Fruit fly (Drosophila melanogaster) whole organism, embryonic: Measurements from ENCODE around the gene CG31633.

ENCODE experiments used
- CG12104 ChIP-seq: fragments of 200-800 bp; sonication (Bioruptor generic); optimal IDR thresholded peaks from 3 replicates; lab custom pipeline; 2016; ENCODE audit warnings: missing biosample characterization, missing genetic modification characterization
- CG12769 ChIP-seq: fragments of 200-800 bp; sonication (Bioruptor generic); optimal IDR thresholded peaks from 2 replicates; lab custom pipeline; 2019; ENCODE audit warnings: missing biosample characterization, mild to moderate bottlenecking, missing genetic modification characterization, moderate library complexity
- CG15601 ChIP-seq: fragments of 200-800 bp; sonication (Bioruptor generic); optimal IDR thresholded peaks from 3 replicates; lab custom pipeline; 2019; ENCODE audit warnings: missing biosample characterization, mild to moderate bottlenecking, missing genetic modification characterization, moderate library complexity
- CG17385 ChIP-seq: fragments of 200-800 bp; sonication (Bioruptor generic); optimal IDR thresholded peaks from 3 replicates; lab custom pipeline; 2018; ENCODE audit warnings: missing biosample characterization, mild to moderate bottlenecking, missing genetic modification characterization
- CG17802 ChIP-seq: fragments of 200-800 bp; sonication (Bioruptor generic); optimal IDR thresholded peaks from 2 replicates; lab custom pipeline; 2018; ENCODE audit warnings: missing biosample characterization, mild to moderate bottlenecking, missing genetic modification characterization, moderate library complexity
- CG1832 ChIP-seq: fragments of 200-800 bp; sonication (Bioruptor generic); optimal IDR thresholded peaks from 2 replicates; lab custom pipeline; 2017; ENCODE audit warnings: missing biosample characterization, mild to moderate bottlenecking, missing genetic modification characterization, inconsistent platforms
- CG18619 ChIP-seq: fragments of 200-800 bp; sonication (Bioruptor generic); optimal IDR thresholded peaks from 3 replicates; lab custom pipeline; 2017; ENCODE audit warnings: missing biosample characterization, mild to moderate bottlenecking, missing genetic modification characterization
- CG6654 ChIP-seq: fragments of 200-800 bp; sonication (Bioruptor generic); optimal IDR thresholded peaks from 2 replicates; lab custom pipeline; 2017; ENCODE audit warnings: missing biosample characterization, mild to moderate bottlenecking, missing genetic modification characterization
- CG6689 ChIP-seq: fragments of 200-800 bp; sonication (Bioruptor generic); IDR thresholded peaks from 2 replicates; pipeline ENCODE4 v1.3.6; 2022; ENCODE audit warnings: missing biosample characterization, missing genetic modification characterization
- CG7271 ChIP-seq: fragments of 200-800 bp; sonication (Bioruptor generic); optimal IDR thresholded peaks from 2 replicates; lab custom pipeline; 2018; ENCODE audit warnings: missing biosample characterization, mild to moderate bottlenecking, missing genetic modification characterization, moderate library complexity
- CG7357 ChIP-seq: fragments of 200-800 bp; sonication (Bioruptor generic); IDR thresholded peaks from 3 replicates; pipeline ENCODE4 v1.3.6; 2022; ENCODE audit warnings: missing biosample characterization, missing genetic modification characterization
- CG8089 ChIP-seq: fragments of 200-800 bp; sonication (Bioruptor generic); optimal IDR thresholded peaks from 3 replicates; lab custom pipeline; 2016; ENCODE audit warnings: missing biosample characterization, missing genetic modification characterization
- CG9932 ChIP-seq: fragments of 200-800 bp; sonication (Bioruptor generic); IDR thresholded peaks from 2 replicates; pipeline ENCODE4 v1.3.6; 2022; ENCODE audit warnings: missing biosample characterization, missing genetic modification characterization
- CoRest ChIP-seq: fragments of 200-800 bp; sonication (Bioruptor generic); optimal IDR thresholded peaks from 3 replicates; lab custom pipeline; 2018; ENCODE audit warnings: missing biosample characterization, mild to moderate bottlenecking, missing genetic modification characterization, moderate library complexity
- D19B ChIP-seq: fragments of 200-800 bp; sonication (Bioruptor generic); optimal IDR thresholded peaks from 2 replicates; lab custom pipeline; 2017; ENCODE audit warnings: missing biosample characterization, mild to moderate bottlenecking, missing genetic modification characterization
- Doc2 ChIP-seq: fragments of 200-800 bp; sonication (Bioruptor generic); IDR thresholded peaks from 2 replicates; pipeline ENCODE4 v1.3.6; 2022; ENCODE audit warnings: missing biosample characterization, missing genetic modification characterization
- Doc3 ChIP-seq: fragments of 200-800 bp; sonication (Bioruptor generic); IDR thresholded peaks from 3 replicates; pipeline ENCODE4 v1.3.6; 2022; ENCODE audit warnings: missing biosample characterization, missing genetic modification characterization; ENCODE audit not compliant: partially characterized antibody
- HLH4C ChIP-seq: fragments of 200-800 bp; sonication (Bioruptor generic); IDR thresholded peaks from 3 replicates; pipeline ENCODE4 v1.3.6; 2022; ENCODE audit warnings: missing biosample characterization, missing genetic modification characterization; ENCODE audit not compliant: partially characterized antibody
- Hr3 ChIP-seq: fragments of 200-800 bp; sonication (Bioruptor generic); optimal IDR thresholded peaks from 3 replicates; lab custom pipeline; 2016; ENCODE audit warnings: missing biosample characterization, missing genetic modification characterization
- Mrtf ChIP-seq: fragments of 200-800 bp; sonication (Bioruptor generic); IDR thresholded peaks from 3 replicates; pipeline ENCODE4 v1.3.6; 2022; ENCODE audit warnings: missing biosample characterization, missing genetic modification characterization
- Scr ChIP-seq: fragments of 200-800 bp; sonication (Bioruptor generic); IDR thresholded peaks from 2 replicates; pipeline ENCODE4 v1.3.6; 2022; ENCODE audit warnings: missing biosample characterization, missing genetic modification characterization; ENCODE audit not compliant: partially characterized antibody
- Sry-δ ChIP-seq: fragments of 200-800 bp; sonication (Bioruptor generic); optimal IDR thresholded peaks from 2 replicates; lab custom pipeline; 2016; ENCODE audit warnings: missing biosample characterization, missing genetic modification characterization
- Xbp1 ChIP-seq: fragments of 200-800 bp; sonication (Bioruptor generic); optimal IDR thresholded peaks from 3 replicates; lab custom pipeline; 2016; ENCODE audit warnings: missing biosample characterization, mild to moderate bottlenecking, missing genetic modification characterization
- ac ChIP-seq: fragments of 200-800 bp; sonication (Bioruptor generic); optimal IDR thresholded peaks from 3 replicates; lab custom pipeline; 2017; ENCODE audit warnings: missing biosample characterization, mild to moderate bottlenecking, missing genetic modification characterization
- al ChIP-seq: fragments of 200-800 bp; sonication (Bioruptor generic); IDR thresholded peaks from 2 replicates; pipeline ENCODE4 v1.3.6; 2022; ENCODE audit warnings: missing biosample characterization, missing genetic modification characterization
- ato ChIP-seq: fragments of 200-800 bp; sonication (Bioruptor generic); IDR thresholded peaks from 2 replicates; pipeline ENCODE4 v1.3.6; 2022; ENCODE audit warnings: missing biosample characterization, missing genetic modification characterization; ENCODE audit not compliant: partially characterized antibody
- bowl ChIP-seq: fragments of 200-800 bp; sonication (Bioruptor generic); IDR thresholded peaks from 2 replicates; pipeline ENCODE4 v1.3.6; 2022; ENCODE audit warnings: missing biosample characterization, missing genetic modification characterization
- btn ChIP-seq: fragments of 200-800 bp; sonication (Bioruptor generic); optimal IDR thresholded peaks from 2 replicates; lab custom pipeline; 2016; ENCODE audit warnings: missing biosample characterization, missing genetic modification characterization
- cas ChIP-seq: fragments of 200-800 bp; sonication (Bioruptor generic); IDR thresholded peaks from 2 replicates; pipeline ENCODE4 v1.3.6; 2022; ENCODE audit warnings: missing biosample characterization, missing genetic modification characterization
- chm ChIP-seq: fragments of 200-800 bp; sonication (Bioruptor generic); IDR thresholded peaks from 2 replicates; pipeline ENCODE4 v1.3.6; 2022; ENCODE audit warnings: missing biosample characterization, missing genetic modification characterization
- chn ChIP-seq: fragments of 200-800 bp; sonication (Bioruptor generic); optimal IDR thresholded peaks from 2 replicates; lab custom pipeline; 2016; ENCODE audit warnings: missing biosample characterization, missing genetic modification characterization
- crp ChIP-seq, 2 experiments: fragments of 200-800 bp; sonication (Bioruptor generic); optimal IDR thresholded peaks; 2 replicates in 1 of 2; 3 replicates in 1 of 2; lab custom pipeline; 2017; ENCODE audit warnings: missing biosample characterization in 2 of 2, missing genetic modification characterization in 2 of 2, mild to moderate bottlenecking in 1 of 2, moderate library complexity in 1 of 2
- ewg ChIP-seq: fragments of 200-800 bp; sonication (Bioruptor generic); optimal IDR thresholded peaks from 3 replicates; lab custom pipeline; 2017; ENCODE audit warnings: mild to moderate bottlenecking, missing biosample characterization, missing genetic modification reagents, missing genetic modification characterization
- grau ChIP-seq: fragments of 200-800 bp; optimal IDR thresholded peaks from 3 replicates; lab custom pipeline; 2019; ENCODE audit warnings: missing biosample characterization, mild to moderate bottlenecking, missing genetic modification characterization, moderate library complexity
- grn ChIP-seq: fragments of 200-800 bp; sonication (Bioruptor generic); optimal IDR thresholded peaks from 3 replicates; lab custom pipeline; 2017; ENCODE audit warnings: missing biosample characterization, missing genetic modification characterization
- hkb ChIP-seq, 2 experiments: fragments of 200-800 bp in 1 of 2; fragments of >200 bp in 1 of 2; sonication (Bioruptor generic) in 1 of 2; IDR thresholded peaks in 1 of 2; optimal IDR thresholded peaks in 1 of 2; 2 replicates each; pipeline versions ENCODE4 v1.3.6 to Lab custom; 2017 to 2022; ENCODE audit warnings: missing biosample characterization in 1 of 2, missing genetic modification characterization in 1 of 2
- hth ChIP-seq: fragments of >200 bp; optimal IDR thresholded peaks from 2 replicates; lab custom pipeline; 2017; ENCODE audit warnings: inconsistent platforms
- insv ChIP-seq, 2 experiments: fragments of 200-800 bp; sonication (Bioruptor generic); optimal IDR thresholded peaks; 3 replicates each; lab custom pipeline; 2016 to 2018; ENCODE audit warnings: missing biosample characterization in 2 of 2, missing genetic modification characterization in 2 of 2
- odd ChIP-seq: fragments of 200-800 bp; sonication (Bioruptor generic); optimal IDR thresholded peaks from 2 replicates; lab custom pipeline; 2017; ENCODE audit warnings: missing biosample characterization, mild to moderate bottlenecking, missing genetic modification characterization
- onecut ChIP-seq: fragments of 200-800 bp; sonication (Bioruptor generic); IDR thresholded peaks from 2 replicates; pipeline ENCODE4 v1.3.6; 2022; ENCODE audit warnings: missing biosample characterization, missing genetic modification characterization
- run ChIP-seq: fragments of 200-800 bp; sonication (Bioruptor generic); optimal IDR thresholded peaks from 3 replicates; lab custom pipeline; 2018; ENCODE audit warnings: missing biosample characterization, mild to moderate bottlenecking, missing genetic modification characterization
- salm ChIP-seq: fragments of 200-800 bp; sonication (Bioruptor generic); optimal IDR thresholded peaks from 2 replicates; lab custom pipeline; 2018; ENCODE audit warnings: missing biosample characterization, mild to moderate bottlenecking, missing genetic modification characterization
- slbo ChIP-seq: fragments of 200-800 bp; sonication (Bioruptor generic); IDR thresholded peaks from 2 replicates; pipeline ENCODE4 v1.3.6; 2022; ENCODE audit warnings: missing biosample characterization, missing genetic modification characterization
- sqz ChIP-seq: fragments of 200-800 bp; sonication (Bioruptor generic); optimal IDR thresholded peaks from 3 replicates; lab custom pipeline; 2018; ENCODE audit warnings: missing biosample characterization, mild to moderate bottlenecking, missing genetic modification characterization
- stwl ChIP-seq: fragments of 200-800 bp; sonication (Bioruptor generic); optimal IDR thresholded peaks from 3 replicates; lab custom pipeline; 2018; ENCODE audit warnings: missing biosample characterization, mild to moderate bottlenecking, missing genetic modification characterization, moderate library complexity
- vnd ChIP-seq: fragments of 200-800 bp; sonication (Bioruptor generic); IDR thresholded peaks from 3 replicates; pipeline ENCODE4 v1.3.6; 2022; ENCODE audit warnings: missing biosample characterization, missing genetic modification characterization; ENCODE audit not compliant: partially characterized antibody
- zen2 ChIP-seq: fragments of 200-800 bp; sonication (Bioruptor generic); IDR thresholded peaks from 3 replicates; pipeline ENCODE4 v1.3.6; 2022; ENCODE audit warnings: missing biosample characterization, missing genetic modification characterization; ENCODE audit not compliant: partially characterized antibody

CG31633 gene

dm6 chr2L:6683992-6684882 is 28.1 kb upstream of the CG31633 start, which contains the start of gene Nhe3 (continued):
- TF ChIP-seq CG12104 (GFP tag; lab: Kevin White, UChicago) = peak; percentile 73
- TF ChIP-seq cas (GFP tag; lab: Robert Waterston, UW) = 0 out of 2 replicates have a peak, but pooled peaks have one; percentile 41
- peak; percentile 93 for TF ChIP-seq CG9932 (GFP tag; lab: Robert Waterston, UW)
- peak; percentile 70; the same call in 2 of the 3 replicates for TF ChIP-seq CG7357 (GFP tag; lab: Robert Waterston, UW)
- TF ChIP-seq salm (tag; lab: Kevin White, UChicago) = peak; percentile 74
- TF ChIP-seq vnd (GFP tag; lab: Robert Waterston, UW) = no peak; the same call in 2 of the 3 replicates
- TF ChIP-seq Xbp1 (GFP tag; lab: Kevin White, UChicago) = peak; percentile 88
- peak; percentile 82 for TF ChIP-seq al (GFP tag; lab: Robert Waterston, UW)
- peak; percentile 51 for TF ChIP-seq CG8089 (GFP tag; lab: Kevin White, UChicago)
- TF ChIP-seq D19B = peak; percentile 65
- peak; percentile 35; the same call in 1 of the 2 replicates for TF ChIP-seq bowl (GFP tag; lab: Robert Waterston, UW)
- peak; percentile 8 to 72 for TF ChIP-seq crp (GFP tag; optimal IDR thresholded peaks at IDR 0.05; lab: Kevin White, UChicago)
- peak; percentile 67 for TF ChIP-seq CG18619
- TF ChIP-seq CG7271 (tag; lab: Kevin White, UChicago) = peak; percentile 28
- TF ChIP-seq CG1832 = no peak
- TF ChIP-seq chn = peak; percentile 81
- TF ChIP-seq odd (GFP tag; lab: Kevin White, UChicago) = peak; percentile 71
- 0 out of 2 replicates have a peak, but pooled peaks have one; percentile 38 for TF ChIP-seq ato (GFP tag; lab: Robert Waterston, UW)
- peak; percentile 57 for TF ChIP-seq CG15601 (tag; lab: Kevin White, UChicago)
- TF ChIP-seq btn = peak; percentile 48
- no peak for TF ChIP-seq zen2
- peak; percentile 65; the same call in 2 of the 3 replicates for TF ChIP-seq Mrtf (GFP tag; lab: Robert Waterston, UW)
- TF ChIP-seq stwl (tag; lab: Kevin White, UChicago) = peak; percentile 57
- no peak for TF ChIP-seq ac (GFP tag; lab: Kevin White, UChicago)
- peak; percentile 92 for TF ChIP-seq onecut (GFP tag; lab: Robert Waterston, UW)
- peak; percentile 91 for TF ChIP-seq slbo (GFP tag; lab: Robert Waterston, UW)
- TF ChIP-seq grau (tag; lab: Kevin White, UChicago) = peak; percentile 78
- peak; percentile 75 for TF ChIP-seq CG12769 (tag; lab: Kevin White, UChicago)
- no peak for TF ChIP-seq grn (GFP tag; lab: Kevin White, UChicago)
- TF ChIP-seq CG6689 (GFP tag; lab: Robert Waterston, UW) = peak; percentile 87
- TF ChIP-seq Scr = peak; percentile 53
- TF ChIP-seq Sry-δ = peak; percentile 64
- peak; percentile 36 for TF ChIP-seq run
- TF ChIP-seq CG17802 = peak; percentile 26
- TF ChIP-seq CoRest = peak; percentile 84
- TF ChIP-seq CG6654 (GFP tag; lab: Kevin White, UChicago) = peak; percentile 40
- TF ChIP-seq hth = no peak
- peak; percentile 71 for TF ChIP-seq CG17385 (GFP tag; lab: Kevin White, UChicago)
- peak; percentile 73 for TF ChIP-seq ewg
- peak; percentile 81 for TF ChIP-seq Hr3 (GFP tag; lab: Kevin White, UChicago)
- TF ChIP-seq Doc3 (GFP tag; lab: Robert Waterston, UW) = no peak; the same call in 2 of the 3 replicates
- no peak for TF ChIP-seq Doc2 (GFP tag; lab: Robert Waterston, UW)
- TF ChIP-seq insv (GFP tag; optimal IDR thresholded peaks at IDR 0.05; lab: Kevin White, UChicago) = peak in 1 of 2 experiments; percentile 29
- TF ChIP-seq sqz (GFP tag; lab: Kevin White, UChicago) = peak; percentile 74
- peak; percentile 68 for TF ChIP-seq HLH4C (GFP tag; lab: Robert Waterston, UW)
- 0 out of 2 replicates have a peak, but pooled peaks have one; percentile 74 for TF ChIP-seq chm (GFP tag; lab: Robert Waterston, UW)
- TF ChIP-seq hkb (optimal IDR thresholded peaks at IDR 0.05; lab: Kevin White, UChicago) = peak; percentile 34
- peak; percentile 82 for TF ChIP-seq hkb (GFP tag; IDR thresholded peaks at IDR 0.05; lab: Robert Waterston, UW)
